Worm (Caenorhabditis elegans) whole organism, L2 larva: ENCODE measurements around the gene clc-11.

Source experiments
- ZK546.5 ChIP-seq: sonication (generic microtip); optimal IDR thresholded peaks from 2 replicates; lab custom pipeline; 2017; ENCODE audit warnings: missing biosample characterization, missing genetic modification characterization
- fos-1 ChIP-seq: fragments of 150-350 bp; optimal IDR thresholded peaks from 2 replicates; lab custom pipeline; 2014; ENCODE audit warnings: missing biosample characterization, missing genetic modification characterization
- mdl-1 ChIP-seq, 2 experiments: fragments of 150-350 bp in 1 of 2; sonication (generic microtip) in 1 of 2; optimal IDR thresholded peaks; 2 replicates each; lab custom pipeline; 2017; ENCODE audit warnings: missing biosample characterization in 2 of 2, missing genetic modification characterization in 2 of 2
- nhr-23 ChIP-seq: fragments of 150-350 bp; optimal IDR thresholded peaks from 2 replicates; lab custom pipeline; 2014; ENCODE audit warnings: missing biosample characterization, missing genetic modification reagents, missing genetic modification characterization
- snpc-4 ChIP-seq: fragments of 150-350 bp; optimal IDR thresholded peaks from 2 replicates; lab custom pipeline; 2014; ENCODE audit warnings: missing biosample characterization, missing genetic modification characterization

ce11 chrV:16132705-16133104 is 6.7 kb downstream of the clc-11 start, which contains the start of gene fbxa-144:
- TF ChIP-seq nhr-23 (tag; lab: Kevin White, UChicago) (no peak), snpc-4 (tag; lab: Kevin White, UChicago) (no peak), mdl-1 (tag; optimal IDR thresholded peaks at IDR 0.05; lab: Kevin White, UChicago) (no peak), ZK546.5 (tag; lab: Kevin White, UChicago) (no peak), fos-1 (tag; lab: Kevin White, UChicago) (no peak)
